Worm (Caenorhabditis elegans) whole organism, L2 larva: ENCODE results near the gene txt-10.

Experiments
- C34F6.9 ChIP-seq: fragments of 150-350 bp; optimal IDR thresholded peaks from 2 replicates; lab custom pipeline; 2014; ENCODE audit warnings: missing biosample characterization, missing genetic modification characterization
- F13H6.1 ChIP-seq: sonication (generic microtip); optimal IDR thresholded peaks from 2 replicates; lab custom pipeline; 2016; ENCODE audit warnings: missing genetic modification characterization, missing compliant biosample characterization
- R02D3.7 ChIP-seq: fragments of 150-350 bp; optimal IDR thresholded peaks from 2 replicates; lab custom pipeline; 2014; ENCODE audit warnings: missing biosample characterization, missing genetic modification characterization
- ZK546.5 ChIP-seq: sonication (generic microtip); optimal IDR thresholded peaks from 2 replicates; lab custom pipeline; 2017; ENCODE audit warnings: missing biosample characterization, missing genetic modification characterization
- aly-2 ChIP-seq: fragments of 150-350 bp; optimal IDR thresholded peaks from 2 replicates; lab custom pipeline; 2014; ENCODE audit warnings: missing biosample characterization, missing genetic modification characterization
- ama-1 ChIP-seq: fragments of 150-350 bp; optimal IDR thresholded peaks from 2 replicates; lab custom pipeline; 2018; ENCODE audit warnings: inconsistent platforms
- ceh-82 ChIP-seq: fragments of 150-350 bp; optimal IDR thresholded peaks from 2 replicates; lab custom pipeline; 2014; ENCODE audit warnings: missing biosample characterization, missing genetic modification characterization
- crh-2 ChIP-seq: sonication (generic microtip); optimal IDR thresholded peaks from 2 replicates; lab custom pipeline; 2017; ENCODE audit warnings: missing biosample characterization, missing genetic modification characterization
- egl-27 ChIP-seq: sonication (generic microtip); optimal IDR thresholded peaks from 3 replicates; lab custom pipeline; 2017; ENCODE audit warnings: missing biosample characterization, missing genetic modification reagents, missing genetic modification characterization
- elt-1 ChIP-seq: fragments of 150-350 bp; optimal IDR thresholded peaks from 2 replicates; lab custom pipeline; 2014; ENCODE audit warnings: missing biosample characterization, missing genetic modification characterization
- elt-3 ChIP-seq: sonication (generic microtip); optimal IDR thresholded peaks from 2 replicates; lab custom pipeline; 2017; ENCODE audit warnings: missing biosample characterization, missing genetic modification characterization
- fos-1 ChIP-seq: fragments of 150-350 bp; optimal IDR thresholded peaks from 2 replicates; lab custom pipeline; 2014; ENCODE audit warnings: missing biosample characterization, missing genetic modification characterization
- gmeb-1 ChIP-seq: fragments of 150-350 bp; optimal IDR thresholded peaks from 2 replicates; lab custom pipeline; 2014; ENCODE audit warnings: missing biosample characterization, missing genetic modification characterization
- lin-11 ChIP-seq: fragments of 150-350 bp; sonication (generic microtip); optimal IDR thresholded peaks from 2 replicates; lab custom pipeline; 2014; ENCODE audit warnings: missing biosample characterization, missing genetic modification characterization, inconsistent platforms, mixed read lengths
- lin-13 ChIP-seq: fragments of 150-350 bp; optimal IDR thresholded peaks from 2 replicates; lab custom pipeline; 2014; ENCODE audit warnings: missing biosample characterization, missing genetic modification reagents, missing genetic modification characterization
- lin-39 ChIP-seq: fragments of 150-350 bp; optimal IDR thresholded peaks from 2 replicates; lab custom pipeline; 2014; ENCODE audit warnings: missing biosample characterization, missing genetic modification reagents, missing genetic modification characterization
- mab-5 ChIP-seq: fragments of 150-350 bp; optimal IDR thresholded peaks from 2 replicates; lab custom pipeline; 2014; ENCODE audit warnings: missing biosample characterization, missing genetic modification characterization
- mbf-1 ChIP-seq: sonication (generic microtip); optimal IDR thresholded peaks from 2 replicates; lab custom pipeline; 2017; ENCODE audit warnings: missing biosample characterization, missing genetic modification characterization
- mdl-1 ChIP-seq, 2 experiments: fragments of 150-350 bp in 1 of 2; sonication (generic microtip) in 1 of 2; optimal IDR thresholded peaks; 2 replicates each; lab custom pipeline; 2017; ENCODE audit warnings: missing biosample characterization in 2 of 2, missing genetic modification characterization in 2 of 2
- nhr-10 ChIP-seq: sonication (generic microtip); optimal IDR thresholded peaks from 2 replicates; lab custom pipeline; 2017; ENCODE audit warnings: missing biosample characterization, missing genetic modification characterization
- nhr-11 ChIP-seq: fragments of 150-350 bp; optimal IDR thresholded peaks from 2 replicates; lab custom pipeline; 2014; ENCODE audit warnings: missing biosample characterization, missing genetic modification characterization
- nhr-12 ChIP-seq: fragments of 150-350 bp; optimal IDR thresholded peaks from 2 replicates; lab custom pipeline; 2014; ENCODE audit warnings: missing biosample characterization, missing genetic modification characterization
- nhr-129 ChIP-seq: fragments of 150-350 bp; optimal IDR thresholded peaks from 2 replicates; lab custom pipeline; 2014; ENCODE audit warnings: missing biosample characterization, missing genetic modification characterization
- nhr-21 ChIP-seq: fragments of 150-350 bp; optimal IDR thresholded peaks from 2 replicates; lab custom pipeline; 2014; ENCODE audit warnings: missing biosample characterization, missing genetic modification characterization
- nhr-23 ChIP-seq: fragments of 150-350 bp; optimal IDR thresholded peaks from 2 replicates; lab custom pipeline; 2014; ENCODE audit warnings: missing biosample characterization, missing genetic modification reagents, missing genetic modification characterization
- nhr-25 ChIP-seq: fragments of 150-350 bp; sonication (generic microtip); optimal IDR thresholded peaks from 3 replicates; lab custom pipeline; 2014; ENCODE audit warnings: missing biosample characterization, missing genetic modification characterization
- nhr-6 ChIP-seq: fragments of 150-350 bp; optimal IDR thresholded peaks from 2 replicates; lab custom pipeline; 2014; ENCODE audit warnings: missing biosample characterization, missing genetic modification characterization
- nhr-77 ChIP-seq: fragments of 150-350 bp; optimal IDR thresholded peaks from 2 replicates; lab custom pipeline; 2014; ENCODE audit warnings: missing biosample characterization, missing genetic modification characterization
- peb-1 ChIP-seq: fragments of 150-350 bp; optimal IDR thresholded peaks from 2 replicates; lab custom pipeline; 2014; ENCODE audit warnings: missing biosample characterization, missing genetic modification characterization
- skn-1 ChIP-seq: sonication (generic microtip); optimal IDR thresholded peaks from 2 replicates; lab custom pipeline; 2017; ENCODE audit warnings: missing biosample characterization, missing genetic modification characterization
- sma-3 ChIP-seq: sonication (generic microtip); optimal IDR thresholded peaks from 2 replicates; lab custom pipeline; 2016; ENCODE audit warnings: missing genetic modification reagents, missing genetic modification characterization, missing compliant biosample characterization
- unc-39 ChIP-seq: fragments of 150-350 bp; optimal IDR thresholded peaks from 2 replicates; lab custom pipeline; 2014; ENCODE audit warnings: missing biosample characterization, missing genetic modification characterization
- unc-62 ChIP-seq: fragments of 150-350 bp; optimal IDR thresholded peaks from 2 replicates; lab custom pipeline; 2014; ENCODE audit warnings: missing biosample characterization, missing genetic modification reagents, missing genetic modification characterization
- zag-1 ChIP-seq: fragments of 150-350 bp; optimal IDR thresholded peaks from 2 replicates; lab custom pipeline; 2014; ENCODE audit warnings: missing biosample characterization, missing genetic modification characterization
- ztf-1 ChIP-seq: fragments of 200-800 bp; sonication (Bioruptor generic); conservative IDR thresholded peaks from 2 replicates; pipeline ENCODE4 v1.3.6; 2022; ENCODE audit warnings: missing genetic modification characterization, missing compliant biosample characterization
- ztf-11 ChIP-seq: sonication (generic microtip); optimal IDR thresholded peaks from 2 replicates; lab custom pipeline; 2017; ENCODE audit warnings: missing biosample characterization, missing genetic modification characterization
- ztf-4 ChIP-seq: fragments of 150-350 bp; optimal IDR thresholded peaks from 2 replicates; lab custom pipeline; 2014; ENCODE audit warnings: missing biosample characterization, missing genetic modification characterization

txt-10 gene

DNA sequence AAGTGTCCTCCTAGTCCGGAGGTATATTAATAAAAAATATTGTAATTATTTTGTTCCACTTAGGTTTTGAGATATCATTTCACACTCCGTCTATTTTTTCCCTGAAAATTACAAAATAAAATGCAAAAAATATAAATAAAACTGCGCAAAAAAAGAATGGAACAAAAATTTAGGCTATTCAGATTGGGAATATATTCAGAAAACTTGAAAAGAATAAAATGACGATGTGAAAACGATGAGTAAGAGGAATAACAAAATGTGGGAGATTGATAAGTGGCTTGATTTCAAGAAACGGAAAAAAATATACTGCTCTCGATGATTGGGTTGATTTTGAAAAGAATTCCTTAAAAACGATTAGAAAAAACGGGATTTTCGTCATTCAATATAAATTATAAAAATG, 18.4 kb downstream of the txt-10 start, which contains the start of gene dmsr-8:
dmsr-8 (minus strand) TSS at position 101 of the 400 bp plus-strand sequence.
- TF ChIP-seq ztf-11 (tag; lab: Kevin White, UChicago): no peak
- no peak for TF ChIP-seq crh-2 (tag; lab: Kevin White, UChicago)
- TF ChIP-seq unc-39 (tag; lab: Kevin White, UChicago): no peak
- TF ChIP-seq F13H6.1: no peak
- no peak for TF ChIP-seq mab-5
- TF ChIP-seq fos-1 (tag; lab: Kevin White, UChicago): no peak
- no peak for TF ChIP-seq aly-2 (tag; lab: Kevin White, UChicago)
- no peak for TF ChIP-seq elt-1
- no peak for TF ChIP-seq ZK546.5
- TF ChIP-seq peb-1: no peak
- no peak for TF ChIP-seq mdl-1 (tag; optimal IDR thresholded peaks at IDR 0.05; lab: Kevin White, UChicago)
- TF ChIP-seq elt-3 (tag; lab: Kevin White, UChicago): no peak
- TF ChIP-seq ztf-1 (GFP tag; lab: Robert Waterston, UW): no peak

DNA sequence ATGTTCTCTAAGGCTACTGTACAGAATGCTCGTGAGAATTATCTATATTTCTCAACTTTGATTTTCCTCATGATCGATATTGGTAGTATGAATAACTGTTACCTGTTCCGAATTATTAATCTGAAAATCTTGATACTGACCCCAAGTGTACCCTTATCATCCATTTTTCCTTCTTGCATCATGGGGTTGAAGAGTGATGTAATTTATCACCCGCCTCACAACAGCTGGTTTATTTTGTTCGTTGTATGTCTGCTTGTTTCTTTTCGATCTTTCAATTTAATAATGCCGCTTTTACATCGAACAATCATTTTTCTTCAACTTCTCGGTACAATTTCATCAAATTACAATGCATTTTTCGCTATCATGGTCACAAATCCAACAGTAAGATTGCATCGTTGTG, 23.8 kb downstream of the txt-10 start, which contains the start of gene C35A5.6:
C35A5.6 (plus strand) TSS at position 283 of the 400 bp plus-strand sequence.
- TF ChIP-seq nhr-25 (tag; lab: Kevin White, UChicago) (peak; percentile 34), nhr-129 (peak; percentile 99), skn-1 (tag; lab: Kevin White, UChicago) (no peak), ceh-82 (no peak)

DNA sequence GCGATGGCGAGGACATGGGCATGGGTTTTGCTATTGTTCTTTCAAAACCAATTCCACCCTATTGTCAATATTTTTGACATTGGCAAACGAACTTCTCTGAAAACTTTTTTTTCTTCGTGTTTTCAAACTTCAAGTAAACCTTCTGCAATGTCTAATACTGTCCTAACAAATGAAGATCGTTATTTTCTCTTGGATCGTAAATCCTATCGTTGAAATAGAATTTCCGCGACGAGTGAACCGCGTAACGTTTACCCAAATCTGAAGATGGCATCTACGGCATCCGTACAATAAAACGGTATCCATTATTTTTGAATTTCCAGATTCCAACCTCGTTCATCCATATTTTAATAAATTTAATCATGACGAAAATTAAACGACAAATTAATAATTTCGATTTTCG, 27.1 kb downstream of the txt-10 start, which contains the start of gene C35A5.5:
C35A5.5 (plus strand) TSS at position 301 of the 400 bp plus-strand sequence.
- TF ChIP-seq zag-1 (tag; lab: Kevin White, UChicago) (no peak), unc-39 (tag; lab: Kevin White, UChicago) (no peak), ceh-82 (no peak), R02D3.7 (no peak), nhr-10 (no peak), ztf-1 (GFP tag; lab: Robert Waterston, UW) (no peak), ztf-4 (tag; lab: Kevin White, UChicago) (no peak), crh-2 (tag; lab: Kevin White, UChicago) (no peak), gmeb-1 (tag; lab: Kevin White, UChicago) (no peak), aly-2 (tag; lab: Kevin White, UChicago) (no peak), sma-3 (GFP tag; lab: Kevin White, UChicago) (no peak), nhr-77 (no peak), lin-39 (no peak), ama-1 (lab: Kevin White, UChicago) (no peak), skn-1 (tag; lab: Kevin White, UChicago) (no peak), nhr-23 (tag; lab: Kevin White, UChicago) (no peak), nhr-21 (no peak), nhr-6 (tag; lab: Kevin White, UChicago) (no peak)

DNA sequence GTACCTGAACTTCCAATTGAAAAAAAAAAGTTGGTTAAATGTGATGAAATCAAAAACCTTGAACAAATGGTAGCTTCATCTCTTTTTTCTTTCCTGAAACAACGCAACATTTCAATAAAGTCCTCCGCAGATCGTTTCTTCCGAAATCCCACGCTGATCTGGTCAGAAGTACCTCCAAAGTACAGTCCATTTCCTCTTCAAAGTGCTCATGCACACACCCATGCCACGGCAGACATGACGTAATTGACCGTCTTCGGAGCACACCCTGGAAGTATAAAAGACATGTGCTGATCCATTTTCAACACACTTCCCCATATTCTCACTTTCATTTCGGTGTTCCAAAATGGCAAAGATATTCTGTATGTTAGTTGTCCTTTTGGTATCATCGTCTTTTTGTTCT, 28.7 kb downstream of the txt-10 start, which contains the start of gene C35A5.10:
C35A5.10 (plus strand) TSS at position 301 of the 400 bp plus-strand sequence.
- no peak for TF ChIP-seq fos-1 (tag; lab: Kevin White, UChicago)
- no peak for TF ChIP-seq egl-27 (tag; lab: Kevin White, UChicago)
- no peak for TF ChIP-seq nhr-12 (tag; lab: Kevin White, UChicago)
- TF ChIP-seq, all 48 proteins: peak for 0

DNA sequence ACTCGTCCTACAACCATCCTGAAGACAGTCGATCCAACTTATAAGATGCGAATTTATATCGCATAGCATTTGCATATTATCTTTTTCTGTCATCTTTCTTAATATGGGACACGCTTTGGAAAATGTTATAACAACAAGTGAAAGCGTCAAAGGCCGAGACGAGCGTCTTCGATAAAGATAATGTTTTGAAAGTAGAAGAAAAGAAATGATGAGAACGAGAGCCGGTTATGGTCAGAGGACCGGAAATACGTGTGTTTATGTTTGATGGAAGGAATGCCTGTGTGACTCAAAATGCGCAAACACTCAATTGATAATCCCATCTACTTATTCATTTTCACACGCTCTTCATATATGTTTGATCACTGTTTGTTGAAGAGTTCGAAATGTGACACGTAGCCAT, 29.6 kb downstream of the txt-10 start, which contains the start of gene C35A5.11:
C35A5.11 (minus strand) TSS at position 101 of the 400 bp plus-strand sequence.
- TF ChIP-seq lin-39 (no peak), unc-62 (GFP tag; lab: Kevin White, UChicago) (no peak), ama-1 (lab: Kevin White, UChicago) (no peak), lin-11 (tag; lab: Kevin White, UChicago) (no peak), nhr-11 (tag; lab: Kevin White, UChicago) (no peak), C34F6.9 (tag; lab: Kevin White, UChicago) (no peak)

DNA sequence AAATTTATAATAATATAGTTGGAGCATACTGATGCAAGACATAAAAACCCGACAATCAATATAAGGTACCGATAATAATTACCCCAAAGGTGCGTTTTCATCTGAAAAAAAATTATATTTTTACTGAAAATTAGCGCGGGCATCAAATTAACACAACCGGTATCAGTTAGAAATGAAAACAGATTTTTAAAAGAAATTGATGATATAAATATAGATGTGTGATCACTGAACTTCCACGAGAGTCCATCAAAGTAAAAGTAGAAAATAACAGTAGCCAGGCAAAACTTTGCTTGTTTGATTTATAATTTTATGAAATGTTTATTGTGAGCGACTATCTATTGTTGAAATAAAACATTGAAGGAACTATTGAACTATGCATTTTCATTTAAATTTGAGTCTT, 31.3 kb downstream of the txt-10 start, which contains the start of gene C35A5.3:
C35A5.3 (minus strand) TSS at position 101 of the 400 bp plus-strand sequence.
- TF ChIP-seq mbf-1 (tag; lab: Kevin White, UChicago) (no peak), mab-5 (no peak), ztf-1 (GFP tag; lab: Robert Waterston, UW) (no peak), nhr-21 (no peak), lin-13 (no peak), nhr-12 (tag; lab: Kevin White, UChicago) (no peak)
